Worm (Caenorhabditis elegans) whole organism, L2 larva: Measurements from ENCODE around the gene F08B12.11.

Source experiments
- F13H6.1 ChIP-seq: sonication (generic microtip); optimal IDR thresholded peaks from 2 replicates; lab custom pipeline; 2016; ENCODE audit warnings: missing genetic modification characterization, missing compliant biosample characterization
- R02D3.7 ChIP-seq: fragments of 150-350 bp; optimal IDR thresholded peaks from 2 replicates; lab custom pipeline; 2014; ENCODE audit warnings: missing biosample characterization, missing genetic modification characterization
- ZK546.5 ChIP-seq: sonication (generic microtip); optimal IDR thresholded peaks from 2 replicates; lab custom pipeline; 2017; ENCODE audit warnings: missing biosample characterization, missing genetic modification characterization
- alr-1 ChIP-seq: fragments of 150-350 bp; optimal IDR thresholded peaks from 2 replicates; lab custom pipeline; 2014; ENCODE audit warnings: missing biosample characterization, missing genetic modification characterization
- aly-2 ChIP-seq: fragments of 150-350 bp; optimal IDR thresholded peaks from 2 replicates; lab custom pipeline; 2014; ENCODE audit warnings: missing biosample characterization, missing genetic modification characterization
- blmp-1 ChIP-seq: sonication (generic microtip); optimal IDR thresholded peaks from 2 replicates; lab custom pipeline; 2017; ENCODE audit warnings: missing genetic modification characterization, mild to moderate bottlenecking, missing compliant biosample characterization, antibody characterized with exemption, moderate library complexity; ENCODE audit not compliant: insufficient read depth
- ceh-82 ChIP-seq: fragments of 150-350 bp; optimal IDR thresholded peaks from 2 replicates; lab custom pipeline; 2014; ENCODE audit warnings: missing biosample characterization, missing genetic modification characterization
- crh-2 ChIP-seq: sonication (generic microtip); optimal IDR thresholded peaks from 2 replicates; lab custom pipeline; 2017; ENCODE audit warnings: missing biosample characterization, missing genetic modification characterization
- dmd-4 ChIP-seq: sonication (generic microtip); optimal IDR thresholded peaks from 2 replicates; lab custom pipeline; 2017; ENCODE audit warnings: missing biosample characterization, missing genetic modification characterization
- elt-3 ChIP-seq: sonication (generic microtip); optimal IDR thresholded peaks from 2 replicates; lab custom pipeline; 2017; ENCODE audit warnings: missing biosample characterization, missing genetic modification characterization
- fos-1 ChIP-seq: fragments of 150-350 bp; optimal IDR thresholded peaks from 2 replicates; lab custom pipeline; 2014; ENCODE audit warnings: missing biosample characterization, missing genetic modification characterization
- gmeb-1 ChIP-seq: fragments of 150-350 bp; optimal IDR thresholded peaks from 2 replicates; lab custom pipeline; 2014; ENCODE audit warnings: missing biosample characterization, missing genetic modification characterization
- lin-11 ChIP-seq: fragments of 150-350 bp; sonication (generic microtip); optimal IDR thresholded peaks from 2 replicates; lab custom pipeline; 2014; ENCODE audit warnings: missing biosample characterization, missing genetic modification characterization, inconsistent platforms, mixed read lengths
- lin-39 ChIP-seq: fragments of 150-350 bp; optimal IDR thresholded peaks from 2 replicates; lab custom pipeline; 2014; ENCODE audit warnings: missing biosample characterization, missing genetic modification reagents, missing genetic modification characterization
- lsy-2 ChIP-seq, 2 experiments: fragments of 150-350 bp in 1 of 2; sonication (generic microtip) in 1 of 2; optimal IDR thresholded peaks; 2 replicates each; lab custom pipeline; 2014 to 2017; ENCODE audit warnings: missing biosample characterization in 2 of 2, missing genetic modification characterization in 2 of 2
- mab-5 ChIP-seq: fragments of 150-350 bp; optimal IDR thresholded peaks from 2 replicates; lab custom pipeline; 2014; ENCODE audit warnings: missing biosample characterization, missing genetic modification characterization
- mbf-1 ChIP-seq: sonication (generic microtip); optimal IDR thresholded peaks from 2 replicates; lab custom pipeline; 2017; ENCODE audit warnings: missing biosample characterization, missing genetic modification characterization
- nhr-11 ChIP-seq: fragments of 150-350 bp; optimal IDR thresholded peaks from 2 replicates; lab custom pipeline; 2014; ENCODE audit warnings: missing biosample characterization, missing genetic modification characterization
- nhr-129 ChIP-seq: fragments of 150-350 bp; optimal IDR thresholded peaks from 2 replicates; lab custom pipeline; 2014; ENCODE audit warnings: missing biosample characterization, missing genetic modification characterization
- nhr-21 ChIP-seq: fragments of 150-350 bp; optimal IDR thresholded peaks from 2 replicates; lab custom pipeline; 2014; ENCODE audit warnings: missing biosample characterization, missing genetic modification characterization
- nhr-23 ChIP-seq: fragments of 150-350 bp; optimal IDR thresholded peaks from 2 replicates; lab custom pipeline; 2014; ENCODE audit warnings: missing biosample characterization, missing genetic modification reagents, missing genetic modification characterization
- nhr-237 ChIP-seq: fragments of 150-350 bp; optimal IDR thresholded peaks from 2 replicates; lab custom pipeline; 2014; ENCODE audit warnings: missing biosample characterization, missing genetic modification characterization
- nhr-25 ChIP-seq: fragments of 150-350 bp; sonication (generic microtip); optimal IDR thresholded peaks from 3 replicates; lab custom pipeline; 2014; ENCODE audit warnings: missing biosample characterization, missing genetic modification characterization
- nhr-6 ChIP-seq: fragments of 150-350 bp; optimal IDR thresholded peaks from 2 replicates; lab custom pipeline; 2014; ENCODE audit warnings: missing biosample characterization, missing genetic modification characterization
- sma-3 ChIP-seq: sonication (generic microtip); optimal IDR thresholded peaks from 2 replicates; lab custom pipeline; 2016; ENCODE audit warnings: missing genetic modification reagents, missing genetic modification characterization, missing compliant biosample characterization
- sma-9 ChIP-seq, 2 experiments: fragments of 150-350 bp in 1 of 2; sonication (generic microtip) in 1 of 2; optimal IDR thresholded peaks; 2 replicates each; lab custom pipeline; 2014 to 2016; ENCODE audit warnings: missing genetic modification characterization in 2 of 2, mild to moderate bottlenecking in 1 of 2, missing biosample characterization in 1 of 2, missing compliant biosample characterization in 1 of 2, missing genetic modification reagents in 1 of 2, moderate library complexity in 1 of 2
- unc-39 ChIP-seq: fragments of 150-350 bp; optimal IDR thresholded peaks from 2 replicates; lab custom pipeline; 2014; ENCODE audit warnings: missing biosample characterization, missing genetic modification characterization
- unc-55 ChIP-seq: fragments of 150-350 bp; sonication (generic microtip); optimal IDR thresholded peaks from 3 replicates; lab custom pipeline; 2014; ENCODE audit warnings: missing biosample characterization, missing genetic modification reagents, missing genetic modification characterization
- unc-62 ChIP-seq: fragments of 150-350 bp; optimal IDR thresholded peaks from 2 replicates; lab custom pipeline; 2014; ENCODE audit warnings: missing biosample characterization, missing genetic modification reagents, missing genetic modification characterization
- zag-1 ChIP-seq: fragments of 150-350 bp; optimal IDR thresholded peaks from 2 replicates; lab custom pipeline; 2014; ENCODE audit warnings: missing biosample characterization, missing genetic modification characterization
- ztf-11 ChIP-seq: sonication (generic microtip); optimal IDR thresholded peaks from 2 replicates; lab custom pipeline; 2017; ENCODE audit warnings: missing biosample characterization, missing genetic modification characterization
- ztf-4 ChIP-seq: fragments of 150-350 bp; optimal IDR thresholded peaks from 2 replicates; lab custom pipeline; 2014; ENCODE audit warnings: missing biosample characterization, missing genetic modification characterization

Gene F08B12.11

DNA sequence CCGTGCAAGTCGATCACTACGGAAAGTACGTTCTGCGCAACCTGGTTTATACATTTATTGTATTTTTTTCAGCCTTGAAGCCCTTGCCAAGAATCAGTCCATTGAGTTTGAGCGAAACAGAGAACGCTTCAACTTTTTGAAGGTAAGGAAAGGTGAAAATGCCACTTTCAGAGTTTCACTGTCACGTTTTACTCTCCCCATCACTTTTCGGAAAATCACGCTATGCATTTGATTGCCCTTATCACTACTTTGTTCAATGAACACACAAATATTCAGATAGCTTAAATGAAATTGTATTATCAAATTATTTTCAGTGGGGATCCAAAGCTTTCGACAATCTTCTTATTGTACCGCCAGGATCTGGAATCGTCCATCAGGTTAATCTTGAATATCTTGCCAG lies 44.4 kb upstream of the F08B12.11 start:
- TF ChIP-seq crh-2 (tag; lab: Kevin White, UChicago) (peak; percentile 64), elt-3 (tag; lab: Kevin White, UChicago) (no peak), ZK546.5 (tag; lab: Kevin White, UChicago) (no peak)

DNA sequence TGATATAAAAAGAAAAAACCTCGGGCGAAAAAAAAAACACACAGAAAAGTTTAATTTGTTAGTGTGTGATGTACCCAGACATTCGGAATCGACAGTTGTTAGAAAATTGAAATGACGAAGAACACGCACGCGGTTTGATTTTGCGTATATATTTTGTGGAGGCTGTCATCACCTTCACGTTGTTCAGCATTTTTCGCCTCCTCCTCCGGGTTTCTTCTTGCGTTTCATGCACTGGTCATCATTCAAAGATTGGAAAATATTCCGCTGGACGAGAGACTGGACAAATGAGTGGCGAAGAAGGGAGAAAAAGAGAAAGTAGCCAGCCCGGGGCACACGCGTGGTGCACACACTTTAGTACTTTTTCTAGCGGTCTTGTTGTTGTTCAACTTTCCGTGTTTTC lies 40.0 kb upstream of the F08B12.11 start:
- peak; percentile 52 for TF ChIP-seq nhr-129 (tag; lab: Kevin White, UChicago)
- peak; percentile 8 for TF ChIP-seq F13H6.1 (tag; lab: Kevin White, UChicago)
- TF ChIP-seq nhr-23 (tag; lab: Kevin White, UChicago): no peak
- TF ChIP-seq crh-2 (tag; lab: Kevin White, UChicago): no peak
- TF ChIP-seq nhr-237 (tag; lab: Kevin White, UChicago): no peak
- TF ChIP-seq nhr-25: no peak
- no peak for TF ChIP-seq mab-5 (tag; lab: Kevin White, UChicago)
- no peak for TF ChIP-seq dmd-4
- TF ChIP-seq fos-1 (tag; lab: Kevin White, UChicago): peak; percentile 27
- TF ChIP-seq, all 48 proteins: peak for 3

DNA sequence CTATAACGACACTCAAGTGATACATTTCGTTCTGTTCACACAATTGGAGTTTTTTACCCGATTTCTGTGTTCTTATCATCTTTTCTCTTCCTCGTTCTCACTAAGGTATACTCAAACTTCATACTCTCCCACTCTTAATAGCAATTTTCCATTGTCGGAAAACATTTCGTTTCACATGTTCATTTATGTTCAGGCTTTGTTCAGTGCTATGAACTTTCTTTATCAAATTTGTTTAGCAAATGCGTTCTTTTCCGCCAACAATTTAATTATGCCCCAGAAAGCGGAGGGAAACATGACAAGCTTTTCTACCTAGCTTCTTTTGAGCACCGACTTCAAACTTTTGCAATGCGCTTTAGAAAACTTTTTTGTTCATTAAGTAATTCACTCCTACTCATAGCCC lies 39.4 kb upstream of the F08B12.11 start:
- TF ChIP-seq ceh-82 (tag; lab: Kevin White, UChicago): no peak
- TF ChIP-seq sma-9 (GFP tag; optimal IDR thresholded peaks at IDR 0.05; lab: Kevin White, UChicago): peak; percentile 9
- TF ChIP-seq sma-9 (tag; optimal IDR thresholded peaks at IDR 0.05; lab: Kevin White, UChicago): no peak
- TF ChIP-seq, all 48 proteins: peak for 1

DNA sequence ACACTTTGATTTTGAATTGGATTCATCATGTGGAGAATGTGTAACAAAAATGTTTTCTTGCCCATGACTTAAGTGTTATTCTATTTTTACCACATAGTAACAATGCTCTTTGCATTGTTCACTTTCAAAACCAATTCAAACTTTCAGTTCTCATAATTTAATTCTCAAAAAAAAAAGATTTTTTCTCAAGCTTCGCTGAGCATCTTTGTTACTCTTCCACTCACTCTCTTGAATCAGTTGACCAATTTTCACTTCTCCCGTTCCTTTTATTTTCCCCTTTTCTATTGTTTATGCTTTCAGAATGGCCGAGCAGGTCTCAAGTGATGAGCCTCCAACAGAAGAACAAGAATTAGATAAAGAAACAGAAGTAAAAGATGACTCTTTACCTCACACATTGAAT lies 38.7 kb upstream of the F08B12.11 start, which contains the start of gene oct-2:
Gene oct-2, plus strand, starts transcription at position 301 of the 400 bp plus-strand sequence.
- TF ChIP-seq elt-3 (tag; lab: Kevin White, UChicago) (no peak), gmeb-1 (tag; lab: Kevin White, UChicago) (no peak), F13H6.1 (tag; lab: Kevin White, UChicago) (no peak), unc-62 (GFP tag; lab: Kevin White, UChicago) (no peak), nhr-21 (tag; lab: Kevin White, UChicago) (no peak), zag-1 (tag; lab: Kevin White, UChicago) (no peak), ztf-11 (tag; lab: Kevin White, UChicago) (no peak), nhr-6 (tag; lab: Kevin White, UChicago) (no peak), ceh-82 (tag; lab: Kevin White, UChicago) (no peak), nhr-23 (tag; lab: Kevin White, UChicago) (no peak), unc-39 (no peak), lin-39 (tag; lab: Kevin White, UChicago) (no peak), nhr-11 (no peak), lin-11 (tag; lab: Kevin White, UChicago) (no peak), aly-2 (tag; lab: Kevin White, UChicago) (no peak), sma-9 (GFP tag; optimal IDR thresholded peaks at IDR 0.05; lab: Kevin White, UChicago) (no peak), sma-9 (tag; optimal IDR thresholded peaks at IDR 0.05; lab: Kevin White, UChicago) (no peak), ztf-4 (tag; lab: Kevin White, UChicago) (no peak), R02D3.7 (tag; lab: Kevin White, UChicago) (no peak)

DNA sequence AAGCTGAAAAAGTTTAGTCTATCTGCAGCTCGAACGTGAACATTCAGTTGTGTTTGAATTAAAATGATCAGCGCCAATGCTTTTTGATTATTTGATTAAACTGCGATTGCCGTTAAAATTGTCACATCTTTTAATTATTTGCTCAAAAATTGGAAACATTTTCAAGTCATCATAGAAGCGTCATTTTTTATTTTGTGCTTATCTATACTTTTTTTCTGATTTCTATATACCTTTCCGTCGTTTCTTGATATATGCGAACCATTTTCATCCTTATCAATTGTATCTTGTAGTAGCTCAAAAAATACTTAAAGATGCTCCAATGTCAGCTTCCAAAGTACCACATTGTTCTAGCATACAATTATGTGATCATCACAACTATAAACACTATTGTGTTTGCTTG lies 33.6 kb upstream of the F08B12.11 start:
- TF ChIP-seq alr-1 (no peak), fos-1 (tag; lab: Kevin White, UChicago) (peak; percentile 50), R02D3.7 (tag; lab: Kevin White, UChicago) (no peak), lin-39 (tag; lab: Kevin White, UChicago) (no peak)
- TF ChIP-seq, all 48 proteins: peak for 1

DNA sequence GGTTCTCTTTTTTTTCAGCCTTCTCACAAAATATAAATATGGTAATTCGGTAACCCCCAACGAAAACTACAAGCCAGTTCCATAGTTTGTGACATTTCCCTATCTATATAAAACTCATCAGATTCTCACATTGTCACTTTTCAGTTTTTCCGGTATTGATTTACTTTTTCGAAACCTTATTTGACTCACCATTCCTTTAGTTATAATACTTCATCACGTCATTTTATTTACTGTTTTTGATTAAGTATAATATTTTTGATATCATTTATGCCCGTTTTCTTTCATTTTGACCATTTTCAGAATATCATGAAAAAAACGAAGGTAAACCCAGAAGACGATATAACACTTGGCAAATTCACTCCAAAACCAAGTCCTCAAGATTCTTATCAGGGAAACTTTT lies 33.0 kb upstream of the F08B12.11 start, which contains the start of gene pgp-3:
Gene pgp-3, plus strand, starts transcription at position 301 of the 400 bp plus-strand sequence.
- TF ChIP-seq nhr-6 (tag; lab: Kevin White, UChicago) (no peak), unc-55 (GFP tag; lab: Kevin White, UChicago) (no peak), lsy-2 (tag; optimal IDR thresholded peaks at IDR 0.05; lab: Kevin White, UChicago) (no peak), unc-62 (GFP tag; lab: Kevin White, UChicago) (no peak), nhr-237 (tag; lab: Kevin White, UChicago) (no peak), mbf-1 (tag; lab: Kevin White, UChicago) (no peak), blmp-1 (tag; lab: Kevin White, UChicago) (no peak), nhr-129 (tag; lab: Kevin White, UChicago) (no peak), sma-3 (no peak), aly-2 (tag; lab: Kevin White, UChicago) (no peak), lin-39 (tag; lab: Kevin White, UChicago) (no peak)
